Worm (Caenorhabditis elegans) whole organism, L1 larva: ENCODE data around the gene fbxb-64.
A peak's percentile ranks its signal among the peaks of the same experiment; 100 is the strongest.

Source experiments
- C04F5.9 ChIP-seq: sonication (generic microtip); optimal IDR thresholded peaks from 2 replicates; lab custom pipeline; 2016; ENCODE audit warnings: missing genetic modification characterization, missing compliant biosample characterization
- C16A3.4 ChIP-seq: fragments of 150-350 bp; optimal IDR thresholded peaks from 2 replicates; lab custom pipeline; 2014; ENCODE audit warnings: missing biosample characterization, missing genetic modification characterization
- Y116A8C.19 ChIP-seq: sonication (generic microtip); optimal IDR thresholded peaks from 2 replicates; lab custom pipeline; 2016; ENCODE audit warnings: missing compliant biosample characterization, missing genetic modification characterization, borderline replicate concordance
- alr-1 ChIP-seq: fragments of 200-800 bp; sonication (Bioruptor generic); optimal IDR thresholded peaks from 2 replicates; lab custom pipeline; 2018; ENCODE audit warnings: borderline replicate concordance, mild to moderate bottlenecking, missing genetic modification characterization, missing compliant biosample characterization
- aly-2 ChIP-seq: fragments of 150-350 bp; optimal IDR thresholded peaks from 2 replicates; lab custom pipeline; 2014; ENCODE audit warnings: missing biosample characterization, missing genetic modification characterization
- blmp-1 ChIP-seq: fragments of 150-350 bp; optimal IDR thresholded peaks from 2 replicates; lab custom pipeline; 2014; ENCODE audit warnings: missing biosample characterization, missing genetic modification characterization
- ceh-63 ChIP-seq: fragments of 200-800 bp; sonication (Bioruptor generic); optimal IDR thresholded peaks from 2 replicates; lab custom pipeline; 2018; ENCODE audit warnings: mild to moderate bottlenecking, missing genetic modification characterization, missing compliant biosample characterization
- ceh-8 ChIP-seq: fragments of 200-800 bp; sonication (Bioruptor generic); optimal IDR thresholded peaks from 2 replicates; lab custom pipeline; 2018; ENCODE audit warnings: mild to moderate bottlenecking, missing genetic modification characterization, moderate library complexity, missing compliant biosample characterization
- ceh-90 ChIP-seq: sonication (generic microtip); optimal IDR thresholded peaks from 2 replicates; lab custom pipeline; 2016; ENCODE audit warnings: missing genetic modification characterization, missing compliant biosample characterization
- efl-1 ChIP-seq, 4 experiments: fragments of 150-350 bp; optimal IDR thresholded peaks in 3 of 4; peaks in 1 of 4; 1 replicate in 1 of 4; 2 replicates in 3 of 4; lab custom pipeline; 2014; ENCODE audit warnings: missing biosample characterization in 2 of 4, missing genetic modification characterization in 2 of 4, missing genetic modification reagents in 2 of 4
- efl-3 ChIP-seq: fragments of 200-800 bp; sonication (Bioruptor generic); optimal IDR thresholded peaks from 2 replicates; lab custom pipeline; 2018; ENCODE audit warnings: mild to moderate bottlenecking, missing genetic modification characterization, missing compliant biosample characterization
- egl-13 ChIP-seq: sonication (generic microtip); optimal IDR thresholded peaks from 2 replicates; lab custom pipeline; 2016; ENCODE audit warnings: missing genotype, missing genetic modification reagents, missing genetic modification characterization, missing compliant biosample characterization
- egl-27 ChIP-seq, 2 experiments: fragments of 150-350 bp in 1 of 2; sonication (generic microtip); optimal IDR thresholded peaks; 3 replicates each; lab custom pipeline; 2017 to 2018; ENCODE audit warnings: missing biosample characterization in 2 of 2, missing genetic modification characterization in 2 of 2, missing genetic modification reagents in 2 of 2
- elt-2 ChIP-seq: sonication (generic microtip); optimal IDR thresholded peaks from 2 replicates; lab custom pipeline; 2016; ENCODE audit warnings: missing genetic modification characterization, mild to moderate bottlenecking, inconsistent platforms, missing compliant biosample characterization, missing genetic modification reagents
- elt-3 ChIP-seq, 6 experiments: fragments of 150-350 bp in 1 of 6; sonication (generic microtip); optimal IDR thresholded peaks; 2 replicates each; lab custom pipeline; 2017 to 2018; ENCODE audit warnings: missing biosample characterization in 6 of 6, missing genetic modification characterization in 6 of 6, inconsistent platforms in 1 of 6
- fkh-10 ChIP-seq: sonication (generic microtip); optimal IDR thresholded peaks from 2 replicates; lab custom pipeline; 2017; ENCODE audit warnings: missing biosample characterization, missing genetic modification reagents, missing genetic modification characterization
- grh-1 ChIP-seq: fragments of 200-800 bp; sonication (Bioruptor generic); IDR thresholded peaks from 2 replicates; pipeline ENCODE4 v1.3.6; 2022; ENCODE audit warnings: missing genetic modification reagents, missing genetic modification characterization, missing compliant biosample characterization
- hlh-17 ChIP-seq: fragments of 200-800 bp; sonication (Bioruptor generic); optimal IDR thresholded peaks from 2 replicates; lab custom pipeline; 2018; ENCODE audit warnings: missing genetic modification characterization, mild to moderate bottlenecking, missing compliant biosample characterization, moderate library complexity, borderline replicate concordance
- hpl-2 ChIP-seq: fragments of 150-350 bp; optimal IDR thresholded peaks from 2 replicates; lab custom pipeline; 2014; ENCODE audit warnings: missing biosample characterization, missing genetic modification reagents, missing genetic modification characterization
- lin-14 ChIP-seq: fragments of 200-800 bp; sonication (Bioruptor generic); optimal IDR thresholded peaks from 2 replicates; lab custom pipeline; 2018; ENCODE audit warnings: mild to moderate bottlenecking, missing genetic modification characterization, moderate library complexity, missing compliant biosample characterization
- lin-39 ChIP-seq: fragments of 150-350 bp; optimal IDR thresholded peaks from 2 replicates; lab custom pipeline; 2014; ENCODE audit warnings: missing biosample characterization, missing genetic modification reagents, missing genetic modification characterization
- lir-3 ChIP-seq: sonication (generic microtip); optimal IDR thresholded peaks from 2 replicates; lab custom pipeline; 2016; ENCODE audit warnings: mild to moderate bottlenecking, missing genetic modification characterization, moderate library complexity, missing compliant biosample characterization; ENCODE audit not compliant: poor library complexity
- lsy-2 ChIP-seq, 2 experiments: fragments of 150-350 bp; optimal IDR thresholded peaks; 2 replicates each; lab custom pipeline; 2014; ENCODE audit warnings: missing biosample characterization in 2 of 2, missing genetic modification characterization in 2 of 2
- mab-9 ChIP-seq: fragments of 200-800 bp; sonication (Bioruptor generic); IDR thresholded peaks from 2 replicates; pipeline ENCODE4 v1.3.6; 2022; ENCODE audit warnings: missing genetic modification reagents, missing genetic modification characterization, missing compliant biosample characterization
- mdl-1 ChIP-seq, 2 experiments: fragments of 150-350 bp; optimal IDR thresholded peaks; 2 replicates each; lab custom pipeline; 2014 to 2017; ENCODE audit warnings: missing biosample characterization in 2 of 2, missing genetic modification characterization in 2 of 2, inconsistent platforms in 1 of 2
- mef-2 ChIP-seq: fragments of 150-350 bp; optimal IDR thresholded peaks from 2 replicates; lab custom pipeline; 2014; ENCODE audit warnings: missing biosample characterization, missing genetic modification characterization
- nhr-11 ChIP-seq: fragments of 150-350 bp; optimal IDR thresholded peaks from 2 replicates; lab custom pipeline; 2014; ENCODE audit warnings: missing biosample characterization, missing genetic modification characterization
- nhr-12 ChIP-seq: sonication (generic microtip); optimal IDR thresholded peaks from 2 replicates; lab custom pipeline; 2017; ENCODE audit warnings: missing biosample characterization, missing genetic modification characterization
- nhr-20 ChIP-seq: sonication (generic microtip); optimal IDR thresholded peaks from 2 replicates; lab custom pipeline; 2016; ENCODE audit warnings: mild to moderate bottlenecking, missing genetic modification characterization, missing compliant biosample characterization
- nhr-28 ChIP-seq: fragments of 150-350 bp; optimal IDR thresholded peaks from 2 replicates; lab custom pipeline; 2014; ENCODE audit warnings: missing biosample characterization, missing genetic modification characterization
- nhr-77 ChIP-seq: fragments of 150-350 bp; optimal IDR thresholded peaks from 2 replicates; lab custom pipeline; 2014; ENCODE audit warnings: missing biosample characterization, missing genetic modification characterization
- snpc-4 ChIP-seq: fragments of 150-350 bp; optimal IDR thresholded peaks from 2 replicates; lab custom pipeline; 2014; ENCODE audit warnings: missing biosample characterization, missing genetic modification characterization
- snu-23 ChIP-seq: sonication (generic microtip); optimal IDR thresholded peaks from 2 replicates; lab custom pipeline; 2016; ENCODE audit warnings: missing genetic modification characterization, missing compliant biosample characterization
- sox-4 ChIP-seq: sonication (generic microtip); optimal IDR thresholded peaks from 2 replicates; lab custom pipeline; 2016; ENCODE audit warnings: missing genetic modification characterization, missing compliant biosample characterization
- sptf-1 ChIP-seq: fragments of 150-350 bp; optimal IDR thresholded peaks from 2 replicates; lab custom pipeline; 2014; ENCODE audit warnings: missing biosample characterization, missing genetic modification characterization
- sup-37 ChIP-seq: fragments of 200-800 bp; sonication (Bioruptor generic); optimal IDR thresholded peaks from 2 replicates; lab custom pipeline; 2018; ENCODE audit warnings: mild to moderate bottlenecking, missing genetic modification characterization, missing compliant biosample characterization
- swsn-7 ChIP-seq: sonication (generic microtip); optimal IDR thresholded peaks from 2 replicates; lab custom pipeline; 2016; ENCODE audit warnings: missing genetic modification characterization, missing compliant biosample characterization
- tlp-1 ChIP-seq: fragments of 150-350 bp; optimal IDR thresholded peaks from 2 replicates; lab custom pipeline; 2014; ENCODE audit warnings: missing biosample characterization, missing genetic modification characterization
- unc-130 ChIP-seq: fragments of 150-350 bp; optimal IDR thresholded peaks from 2 replicates; lab custom pipeline; 2017; ENCODE audit warnings: missing biosample characterization, missing genetic modification characterization, inconsistent platforms
- xbp-1 ChIP-seq: sonication (generic microtip); optimal IDR thresholded peaks from 2 replicates; lab custom pipeline; 2016; ENCODE audit warnings: missing genetic modification characterization, missing compliant biosample characterization
- zag-1 ChIP-seq: fragments of 150-350 bp; optimal IDR thresholded peaks from 2 replicates; lab custom pipeline; 2014; ENCODE audit warnings: missing biosample characterization, missing genetic modification characterization
- zip-4 ChIP-seq: fragments of 200-800 bp; sonication (Bioruptor generic); optimal IDR thresholded peaks from 2 replicates; lab custom pipeline; 2018; ENCODE audit warnings: mild to moderate bottlenecking, missing genetic modification characterization, moderate library complexity, missing compliant biosample characterization
- ztf-11 ChIP-seq, 2 experiments: sonication (generic microtip); optimal IDR thresholded peaks; 2 replicates each; lab custom pipeline; 2016 to 2017; ENCODE audit warnings: missing genetic modification characterization in 2 of 2, missing biosample characterization in 1 of 2, missing compliant biosample characterization in 1 of 2

fbxb-64 gene

DNA sequence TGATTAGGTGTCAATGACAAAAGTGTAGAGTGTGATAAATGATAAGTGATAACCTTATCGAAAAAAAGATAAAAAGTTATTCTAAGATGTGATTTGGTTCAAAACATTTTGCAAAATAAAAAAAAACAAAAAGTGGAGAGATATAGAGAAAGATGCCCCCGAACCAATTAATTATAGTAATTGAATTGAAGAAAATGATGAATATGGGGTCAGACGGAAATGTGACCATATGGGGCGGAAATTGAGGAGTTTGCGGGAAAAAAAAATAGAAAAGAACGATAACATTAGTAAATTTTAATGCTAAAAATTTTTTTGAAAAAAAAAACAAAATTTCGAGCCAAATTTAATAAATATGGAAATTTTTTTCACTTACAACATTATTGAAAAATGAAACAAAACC lies 41.4 kb downstream of the fbxb-64 start:
- TF ChIP-seq mab-9 (no peak), efl-1 (optimal IDR thresholded peaks at IDR 0.05; lab: Kevin White, UChicago) (no peak), efl-1 (GFP tag; optimal IDR thresholded peaks at IDR 0.05 in 1 of 2; lab: Kevin White, UChicago) (peak in 1 of 2 experiments; percentile 30)
- TF ChIP-seq, all 84 proteins: peak for 1

DNA sequence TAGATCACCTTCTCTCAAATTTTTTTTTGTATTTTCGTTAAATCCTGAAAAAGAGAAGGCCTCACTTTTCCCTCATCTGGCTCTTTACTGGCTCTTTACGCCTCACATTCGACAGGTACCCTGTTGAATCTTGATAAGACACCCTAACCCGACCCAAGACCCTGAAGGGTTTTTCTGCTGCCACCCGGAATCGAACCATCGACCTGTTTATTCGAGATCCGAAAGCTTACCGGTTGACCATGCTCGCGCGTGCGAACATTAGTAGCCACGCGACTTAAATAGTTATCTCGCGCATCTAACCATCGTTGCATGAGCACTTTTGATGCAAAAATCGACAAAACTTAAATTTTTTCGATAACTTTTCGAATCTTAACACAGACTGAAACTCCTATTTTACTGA lies 42.1 kb downstream of the fbxb-64 start:
- no peak for TF ChIP-seq C16A3.4 (tag; lab: Kevin White, UChicago)
- TF ChIP-seq ztf-11 (tag; optimal IDR thresholded peaks at IDR 0.05; lab: Kevin White, UChicago) = no peak
- no peak for TF ChIP-seq efl-1 (optimal IDR thresholded peaks at IDR 0.05; lab: Kevin White, UChicago)
- peak in 1 of 2 experiments; percentile 84 for TF ChIP-seq efl-1 (GFP tag; optimal IDR thresholded peaks at IDR 0.05 in 1 of 2; lab: Kevin White, UChicago)
- TF ChIP-seq blmp-1 (tag; lab: Kevin White, UChicago) = no peak
- TF ChIP-seq alr-1 (tag; lab: Kevin White, UChicago) = no peak

DNA sequence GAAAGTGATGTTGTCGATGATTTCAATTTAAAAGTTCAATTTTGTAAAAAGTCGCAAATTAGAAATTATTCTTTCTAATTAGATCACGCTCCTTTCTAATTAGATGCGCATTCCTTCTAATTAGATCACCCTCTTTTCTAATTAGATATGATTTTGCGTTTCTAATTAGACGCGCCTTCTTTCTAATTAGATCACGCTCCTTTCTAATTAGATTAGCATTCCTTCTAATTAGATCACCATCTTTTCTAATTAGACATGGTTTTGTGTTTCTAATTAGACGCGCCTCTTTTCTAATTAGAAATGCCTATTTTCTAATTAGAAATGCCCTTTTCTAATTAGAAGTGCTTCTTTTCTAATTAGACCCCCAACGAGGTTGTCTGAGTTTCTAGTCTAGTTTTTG lies 43.6 kb downstream of the fbxb-64 start:
- TF ChIP-seq sup-37 (GFP tag; lab: Kevin White, UChicago) (no peak), mef-2 (tag; lab: Kevin White, UChicago) (no peak), tlp-1 (tag; lab: Kevin White, UChicago) (no peak), fkh-10 (GFP tag; lab: Kevin White, UChicago) (no peak), zip-4 (GFP tag; lab: Kevin White, UChicago) (no peak), sox-4 (tag; lab: Kevin White, UChicago) (no peak), ceh-90 (tag; lab: Kevin White, UChicago) (no peak), elt-2 (tag; lab: Kevin White, UChicago) (no peak), unc-130 (tag; lab: Kevin White, UChicago) (no peak), zag-1 (no peak), nhr-28 (tag; lab: Kevin White, UChicago) (no peak), nhr-12 (tag; lab: Kevin White, UChicago) (no peak), ztf-11 (tag; optimal IDR thresholded peaks at IDR 0.05; lab: Kevin White, UChicago) (no peak), efl-3 (no peak), nhr-11 (tag; lab: Kevin White, UChicago) (no peak)

DNA sequence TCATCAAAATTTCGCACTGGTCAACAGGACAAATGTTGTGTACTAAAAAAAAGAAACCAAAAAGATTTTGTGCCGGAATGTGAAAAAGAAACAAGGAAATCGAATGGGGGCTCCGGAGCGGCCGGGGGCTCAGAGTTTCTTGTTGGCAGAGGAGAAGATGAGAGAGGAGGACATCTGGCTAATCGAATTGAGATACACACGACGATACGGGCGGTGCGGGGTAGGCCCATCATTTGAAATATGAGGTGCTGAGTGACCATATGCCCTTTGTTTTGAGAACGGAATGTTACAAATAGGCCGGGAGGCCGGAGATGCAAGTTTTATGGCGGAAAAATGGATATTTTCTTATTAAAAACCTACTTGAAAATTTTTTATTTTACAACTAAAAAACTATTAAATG lies 45.0 kb downstream of the fbxb-64 start:
- no peak for TF ChIP-seq elt-2 (tag; lab: Kevin White, UChicago)
- no peak for TF ChIP-seq zip-4 (GFP tag; lab: Kevin White, UChicago)
- no peak for TF ChIP-seq Y116A8C.19 (tag; lab: Kevin White, UChicago)
- no peak for TF ChIP-seq snpc-4 (tag; lab: Kevin White, UChicago)
- no peak for TF ChIP-seq aly-2 (tag; lab: Kevin White, UChicago)
- TF ChIP-seq nhr-11 (tag; lab: Kevin White, UChicago) = no peak
- TF ChIP-seq efl-1 (optimal IDR thresholded peaks at IDR 0.05; lab: Kevin White, UChicago) = no peak
- TF ChIP-seq efl-1 (GFP tag; optimal IDR thresholded peaks at IDR 0.05 in 1 of 2; lab: Kevin White, UChicago) = no peak
- no peak for TF ChIP-seq xbp-1 (tag; lab: Kevin White, UChicago)
- no peak for TF ChIP-seq mdl-1 (tag; optimal IDR thresholded peaks at IDR 0.05; lab: Kevin White, UChicago)
- TF ChIP-seq snu-23 (GFP tag; lab: Kevin White, UChicago) = no peak
- no peak for TF ChIP-seq sptf-1 (tag; lab: Kevin White, UChicago)
- TF ChIP-seq grh-1 (GFP tag; lab: Robert Waterston, UW) = no peak
- TF ChIP-seq zag-1 = no peak
- TF ChIP-seq hlh-17 (GFP tag; lab: Kevin White, UChicago) = no peak
- no peak for TF ChIP-seq ceh-63 (GFP tag; lab: Kevin White, UChicago)
- TF ChIP-seq mef-2 (tag; lab: Kevin White, UChicago) = no peak
- TF ChIP-seq nhr-12 (tag; lab: Kevin White, UChicago) = no peak
- TF ChIP-seq C04F5.9 (tag; lab: Kevin White, UChicago) = no peak
- TF ChIP-seq ztf-11 (tag; optimal IDR thresholded peaks at IDR 0.05; lab: Kevin White, UChicago) = no peak
- no peak for TF ChIP-seq swsn-7 (tag; lab: Kevin White, UChicago)

DNA sequence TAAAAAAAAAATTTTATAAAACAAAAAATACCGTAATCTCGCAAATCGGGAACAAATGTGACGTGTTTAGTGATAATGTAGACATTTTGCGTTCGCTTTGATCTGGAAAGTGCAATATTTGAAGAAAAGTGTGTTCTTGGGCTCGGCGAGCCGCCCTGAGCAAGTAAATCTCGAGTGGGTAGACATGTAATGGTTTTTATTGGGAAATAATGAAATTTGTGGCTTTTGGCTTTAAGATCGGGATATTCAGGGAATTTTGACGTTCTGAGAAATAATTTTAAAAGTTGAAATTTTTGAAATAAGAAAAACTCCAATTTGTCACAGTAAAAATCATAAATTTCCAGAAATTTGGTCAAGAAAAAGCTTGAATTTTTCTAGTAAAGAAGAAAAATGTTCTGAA lies 49.5 kb downstream of the fbxb-64 start, which contains the start of gene C14B4.2:
Gene C14B4.2 (minus strand): TSS at position 101 of the 400 bp plus-strand sequence.
- TF ChIP-seq mdl-1 (tag; optimal IDR thresholded peaks at IDR 0.05; lab: Kevin White, UChicago) (no peak), hpl-2 (GFP tag; lab: Kevin White, UChicago) (no peak), ceh-63 (GFP tag; lab: Kevin White, UChicago) (no peak), ceh-8 (GFP tag; lab: Kevin White, UChicago) (no peak), egl-27 (tag; optimal IDR thresholded peaks at IDR 0.05; lab: Kevin White, UChicago) (no peak), elt-3 (tag; optimal IDR thresholded peaks at IDR 0.05; lab: Kevin White, UChicago) (no peak), lin-39 (no peak), lsy-2 (tag; optimal IDR thresholded peaks at IDR 0.05; lab: Kevin White, UChicago) (no peak), lin-14 (GFP tag; lab: Kevin White, UChicago) (no peak), sup-37 (GFP tag; lab: Kevin White, UChicago) (no peak), nhr-20 (tag; lab: Kevin White, UChicago) (no peak), xbp-1 (tag; lab: Kevin White, UChicago) (no peak), nhr-77 (tag; lab: Kevin White, UChicago) (no peak), egl-13 (tag; lab: Kevin White, UChicago) (no peak), aly-2 (tag; lab: Kevin White, UChicago) (no peak), lir-3 (tag; lab: Kevin White, UChicago) (no peak)
